Worm (Caenorhabditis elegans): ENCODE measurements around the gene C44B12.9.

C44B12.9 gene

DNA sequence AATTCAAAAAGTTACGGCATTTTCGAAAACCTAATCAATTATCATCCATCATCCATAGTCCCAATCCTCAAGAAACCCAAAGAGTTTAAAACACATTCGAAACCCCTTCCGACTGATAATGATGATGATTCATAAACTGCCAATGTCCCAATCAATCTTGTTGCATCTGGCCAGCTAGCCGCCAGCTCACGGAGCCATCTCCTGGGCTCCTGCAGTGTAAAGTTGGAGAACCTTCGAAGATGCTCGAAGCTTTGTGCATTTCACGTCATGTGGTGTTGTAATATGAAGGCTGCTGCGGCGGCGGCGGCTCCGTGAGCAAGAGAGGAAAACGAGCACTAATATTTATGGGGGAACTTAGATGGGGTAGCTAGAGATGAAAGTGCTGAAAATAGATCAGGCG, 3.6 kb upstream of the C44B12.9 start:
- TF ChIP-seq fkh-4 (tag; optimal IDR thresholded peaks at IDR 0.05; ENCODE audit: borderline replicate concordance) (no peak), lin-39 (tag; optimal IDR thresholded peaks at IDR 0.05) (peak; percentile 85), sox-4 (tag; optimal IDR thresholded peaks at IDR 0.05) (no peak), efl-1 (optimal IDR thresholded peaks at IDR 0.05) (peak in 1 of 2 experiments; percentile 19), efl-1 (GFP tag; optimal IDR thresholded peaks at IDR 0.05 in 1 of 2) (no peak), snpc-4 (tag; optimal IDR thresholded peaks at IDR 0.05) (no peak), mep-1 (tag; optimal IDR thresholded peaks at IDR 0.05) (no peak), pax-3 (tag; optimal IDR thresholded peaks at IDR 0.05) (no peak), hlh-17 (GFP tag; optimal IDR thresholded peaks at IDR 0.05; ENCODE audit: borderline replicate concordance) (no peak), fkh-8 (tag; optimal IDR thresholded peaks at IDR 0.05) (no peak), hlh-4 (tag; optimal IDR thresholded peaks at IDR 0.05) (no peak), mab-9 (GFP tag; IDR thresholded peaks at IDR 0.05) (no peak), lsy-2 (tag; optimal IDR thresholded peaks at IDR 0.05) (peak; percentile 39 to 50), nhr-11 (tag; optimal IDR thresholded peaks at IDR 0.05) (no peak), nhr-84 (tag; optimal IDR thresholded peaks at IDR 0.05) (no peak), fkh-10 (GFP tag; optimal IDR thresholded peaks at IDR 0.05) (no peak), elt-3 (tag; optimal IDR thresholded peaks at IDR 0.05) (no peak), C04F5.9 (tag; optimal IDR thresholded peaks at IDR 0.05) (peak; percentile 34), egl-13 (tag; optimal IDR thresholded peaks at IDR 0.05) (no peak), tlp-1 (tag; optimal IDR thresholded peaks at IDR 0.05) (no peak), mdl-1 (tag; optimal IDR thresholded peaks at IDR 0.05) (no peak), lin-15B (tag; optimal IDR thresholded peaks at IDR 0.05) (no peak), nhr-77 (tag; optimal IDR thresholded peaks at IDR 0.05) (no peak), lin-35 (GFP tag; optimal IDR thresholded peaks at IDR 0.05) (no peak), snu-23 (GFP tag; optimal IDR thresholded peaks at IDR 0.05) (peak; percentile 72), nhr-28 (tag; optimal IDR thresholded peaks at IDR 0.05) (no peak), nhr-71 (tag; optimal IDR thresholded peaks at IDR 0.05) (peak; percentile 88), blmp-1 (tag; optimal IDR thresholded peaks at IDR 0.05) (no peak), unc-98 (GFP tag; IDR thresholded peaks at IDR 0.05) (no peak), sup-37 (GFP tag; optimal IDR thresholded peaks at IDR 0.05) (no peak), skn-1 (tag; optimal IDR thresholded peaks at IDR 0.05) (no peak), ztf-11 (tag; optimal IDR thresholded peaks at IDR 0.05) (no peak), rnt-1 (tag; optimal IDR thresholded peaks at IDR 0.05) (peak; percentile 88), lir-3 (tag; optimal IDR thresholded peaks at IDR 0.05; ENCODE audit: poor library complexity) (no peak), ama-1 (optimal IDR thresholded peaks at IDR 0.05) (no peak), tbx-2 (tag; optimal IDR thresholded peaks at IDR 0.05) (peak; percentile 32), ceh-82 (tag; optimal IDR thresholded peaks at IDR 0.05) (no peak), irx-1 (tag; optimal IDR thresholded peaks at IDR 0.05) (no peak), C34B4.2 (tag; optimal IDR thresholded peaks at IDR 0.05) (no peak), Y116A8C.19 (tag; optimal IDR thresholded peaks at IDR 0.05; ENCODE audit: borderline replicate concordance) (no peak), pag-3 (tag; optimal IDR thresholded peaks at IDR 0.05; ENCODE audit: borderline replicate concordance, insufficient read depth) (peak; percentile 53), grh-1 (GFP tag; IDR thresholded peaks at IDR 0.05) (no peak), efl-3 (GFP tag; optimal IDR thresholded peaks at IDR 0.05) (no peak), ztf-4 (tag; optimal IDR thresholded peaks at IDR 0.05) (peak; percentile 33), elt-2 (tag; optimal IDR thresholded peaks at IDR 0.05) (no peak), zip-4 (GFP tag; optimal IDR thresholded peaks at IDR 0.05) (no peak), ceh-88 (GFP tag; IDR thresholded peaks at IDR 0.05) (no peak), egl-27 (tag; optimal IDR thresholded peaks at IDR 0.05) (no peak), dsc-1 (tag; optimal IDR thresholded peaks at IDR 0.05) (peak; percentile 70), unc-86 (tag; optimal IDR thresholded peaks at IDR 0.05) (no peak), zag-1 (tag; optimal IDR thresholded peaks at IDR 0.05) (no peak), jun-1 (tag; optimal IDR thresholded peaks at IDR 0.05) (no peak), lin-13 (GFP tag; optimal IDR thresholded peaks at IDR 0.05) (no peak), alr-1 (tag; optimal IDR thresholded peaks at IDR 0.05; ENCODE audit: borderline replicate concordance) (no peak)
